Worm (Caenorhabditis elegans) whole organism, midembryonic: Measurements from ENCODE around the gene srh-166.

Experiments used
- T22C8.4 ChIP-seq: fragments of 200-800 bp; sonication (Bioruptor generic); IDR thresholded peaks from 2 replicates; pipeline ENCODE4 v1.3.6; 2022; ENCODE audit warnings: missing genetic modification characterization, missing compliant biosample characterization
- cog-1 ChIP-seq: sonication (generic microtip); optimal IDR thresholded peaks from 2 replicates; lab custom pipeline; 2016; ENCODE audit warnings: missing genetic modification characterization, missing compliant biosample characterization
- flt-1 ChIP-seq: fragments of 200-800 bp; sonication (Bioruptor generic); IDR thresholded peaks from 2 replicates; pipeline ENCODE4 v1.3.6; 2022; ENCODE audit warnings: missing genetic modification characterization, missing compliant biosample characterization
- klf-2 ChIP-seq: fragments of 200-800 bp; sonication (Bioruptor generic); conservative IDR thresholded peaks from 2 replicates; pipeline ENCODE4 v1.3.6; 2022; ENCODE audit warnings: missing genetic modification reagents, missing genetic modification characterization, missing compliant biosample characterization
- med-1 ChIP-seq: sonication (generic microtip); optimal IDR thresholded peaks from 2 replicates; lab custom pipeline; 2017; ENCODE audit warnings: missing genetic modification characterization, mild to moderate bottlenecking, missing compliant biosample characterization, antibody characterized with exemption, missing genetic modification reagents; ENCODE audit not compliant: insufficient read depth
- ref-1 ChIP-seq: fragments of 200-800 bp; sonication (Bioruptor generic); conservative IDR thresholded peaks from 2 replicates; pipeline ENCODE4 v1.3.6; 2022; ENCODE audit warnings: missing genetic modification reagents, missing genetic modification characterization, missing compliant biosample characterization
- tab-1 ChIP-seq: fragments of 200-800 bp; sonication (Bioruptor generic); IDR thresholded peaks from 2 replicates; pipeline ENCODE4 v1.3.6; 2022; ENCODE audit warnings: missing genetic modification characterization, missing compliant biosample characterization
- ztf-23 ChIP-seq: fragments of 200-800 bp; sonication (Bioruptor generic); IDR thresholded peaks from 2 replicates; pipeline ENCODE4 v1.3.6; 2022; ENCODE audit warnings: missing genetic modification reagents, missing genetic modification characterization, missing compliant biosample characterization
- ztf-29 ChIP-seq: fragments of 200-800 bp; sonication (Bioruptor generic); IDR thresholded peaks from 2 replicates; pipeline ENCODE4 v1.3.6; 2022; ENCODE audit warnings: missing genetic modification reagents, missing genetic modification characterization, missing compliant biosample characterization

The srh-166 gene

DNA sequence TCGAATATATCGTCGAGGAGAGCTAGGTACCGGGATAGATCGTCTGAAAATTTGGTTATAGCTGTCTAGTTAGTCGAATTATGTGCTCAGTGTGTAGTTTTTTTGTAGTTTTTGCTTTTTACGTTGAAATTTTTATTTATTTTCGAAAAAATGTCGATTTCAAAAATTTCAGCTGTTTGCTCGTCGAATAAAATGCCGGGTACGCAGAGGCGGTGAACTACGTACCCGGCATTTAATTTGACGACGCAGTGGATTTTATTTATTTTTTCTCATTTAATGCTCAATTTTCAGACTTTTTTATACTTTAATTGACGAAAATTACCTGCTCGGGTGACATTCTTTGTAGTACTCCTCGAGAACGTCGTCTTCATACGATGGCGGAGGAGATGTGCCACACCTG lies 48.7 kb downstream of the srh-166 start:
- TF ChIP-seq tab-1 (GFP tag; lab: Robert Waterston, UW), result no peak
- no peak for TF ChIP-seq ztf-23 (GFP tag; lab: Robert Waterston, UW)
- TF ChIP-seq med-1 (GFP tag; lab: Kevin White, UChicago), result no peak
- TF ChIP-seq ref-1 (GFP tag; lab: Robert Waterston, UW), result no peak
- TF ChIP-seq flt-1 (GFP tag; lab: Robert Waterston, UW), result no peak
- no peak for TF ChIP-seq ztf-29
- no peak for TF ChIP-seq klf-2 (GFP tag; lab: Robert Waterston, UW)
- TF ChIP-seq T22C8.4, result no peak
- TF ChIP-seq cog-1 (tag; lab: Kevin White, UChicago), result no peak

- TF ChIP-seq flt-1 (GFP tag; lab: Robert Waterston, UW) (no peak), ztf-29 (no peak)
Observed at ce11 chrV:20476514-20476913, 49.2 kb downstream of the srh-166 start.

ce11 chrV:20475830-20476229 lies 49.8 kb downstream of the srh-166 start, which contains the start of gene B0250.7:
Gene B0250.7 (minus strand): TSS chrV:20476061.
- no peak for TF ChIP-seq tab-1 (GFP tag; lab: Robert Waterston, UW)
- no peak for TF ChIP-seq klf-2 (GFP tag; lab: Robert Waterston, UW)
- no peak for TF ChIP-seq T22C8.4
- no peak for TF ChIP-seq med-1 (GFP tag; lab: Kevin White, UChicago)
- TF ChIP-seq ztf-23 (GFP tag; lab: Robert Waterston, UW), result no peak

- TF ChIP-seq klf-2 (GFP tag; lab: Robert Waterston, UW) (no peak), ztf-23 (GFP tag; lab: Robert Waterston, UW) (no peak), ztf-29 (no peak), flt-1 (GFP tag; lab: Robert Waterston, UW) (no peak), T22C8.4 (no peak), tab-1 (GFP tag; lab: Robert Waterston, UW) (no peak)
Observed at ce11 chrV:20475029-20475428, 50.6 kb downstream of the srh-166 start.
